Worm (Caenorhabditis elegans): ENCODE results near the gene T21C12.8.
A peak's percentile ranks its signal among the peaks of the same experiment; 100 is the strongest.

- TF ChIP-seq hmg-1.2 (GFP tag; IDR thresholded peaks at IDR 0.05) (no peak), hmg-20 (GFP tag; IDR thresholded peaks at IDR 0.05) (no peak), snpc-3.4 (tag; optimal IDR thresholded peaks at IDR 0.05) (peak; percentile 54)
These were observed 9.1 kb upstream of the T21C12.8 start, which contains the start of gene Y45F3A.1 for ce11 chrIII:10561904-10562303.

Data from whole organism, young adult.